Worm (Caenorhabditis elegans): ENCODE data around the gene ZK856.16.

ZK856.16 gene

ce11 chrV:10221317-10221716 lies 15.9 kb upstream of the ZK856.16 start, which contains the start of the genes fipr-5 and fipr-9:
Gene fipr-5 (minus strand): TSS chrV:10221417.
Gene fipr-9 (plus strand): TSS chrV:10221662.
- no peak for TF ChIP-seq egl-27 (tag; optimal IDR thresholded peaks at IDR 0.05)
- no peak for TF ChIP-seq lin-39 (tag; optimal IDR thresholded peaks at IDR 0.05)
- TF ChIP-seq nhr-6 (tag; optimal IDR thresholded peaks at IDR 0.05): no peak
- TF ChIP-seq ZK546.5 (tag; optimal IDR thresholded peaks at IDR 0.05): no peak
- TF ChIP-seq zag-1 (tag; optimal IDR thresholded peaks at IDR 0.05): no peak
- no peak for TF ChIP-seq dmd-4 (tag; optimal IDR thresholded peaks at IDR 0.05)
- TF ChIP-seq nhr-237 (tag; optimal IDR thresholded peaks at IDR 0.05): no peak
- no peak for TF ChIP-seq ztf-4 (tag; optimal IDR thresholded peaks at IDR 0.05)
- no peak for TF ChIP-seq nhr-10 (tag; optimal IDR thresholded peaks at IDR 0.05)

- TF ChIP-seq nhr-6 (tag; optimal IDR thresholded peaks at IDR 0.05) (no peak), zag-1 (tag; optimal IDR thresholded peaks at IDR 0.05) (no peak)
Measured at ce11 chrV:10220605-10221004, 15.2 kb upstream of the ZK856.16 start, which contains the start of gene C12D8.13. Gene C12D8.13 (minus strand): TSS chrV:10220705.

- TF ChIP-seq ZK546.5 (tag; optimal IDR thresholded peaks at IDR 0.05) (no peak), nhr-12 (tag; optimal IDR thresholded peaks at IDR 0.05) (no peak), skn-1 (tag; optimal IDR thresholded peaks at IDR 0.05) (no peak), lin-39 (tag; optimal IDR thresholded peaks at IDR 0.05) (no peak), crh-2 (tag; optimal IDR thresholded peaks at IDR 0.05) (no peak), gmeb-1 (tag; optimal IDR thresholded peaks at IDR 0.05) (no peak), nhr-23 (tag; optimal IDR thresholded peaks at IDR 0.05) (no peak), alr-1 (tag; optimal IDR thresholded peaks at IDR 0.05) (no peak), elt-3 (tag; optimal IDR thresholded peaks at IDR 0.05) (no peak), ama-1 (optimal IDR thresholded peaks at IDR 0.05) (no peak), unc-62 (GFP tag; optimal IDR thresholded peaks at IDR 0.05) (no peak), dmd-4 (tag; optimal IDR thresholded peaks at IDR 0.05) (no peak), egl-27 (tag; optimal IDR thresholded peaks at IDR 0.05) (no peak), zag-1 (tag; optimal IDR thresholded peaks at IDR 0.05) (no peak), ztf-1 (GFP tag; conservative IDR thresholded peaks at IDR 0.05) (no peak), nhr-25 (tag; optimal IDR thresholded peaks at IDR 0.05) (no peak), lin-13 (GFP tag; optimal IDR thresholded peaks at IDR 0.05) (no peak), Y55F3AM.14 (GFP tag; optimal IDR thresholded peaks at IDR 0.05) (no peak), mab-5 (tag; optimal IDR thresholded peaks at IDR 0.05) (no peak), peb-1 (tag; optimal IDR thresholded peaks at IDR 0.05) (no peak)
Measured at ce11 chrV:10216724-10217123, 11.3 kb upstream of the ZK856.16 start, which contains the start of gene ZK856.14. Gene ZK856.14 (plus strand): TSS chrV:10217024.

- TF ChIP-seq C34F6.9 (tag; optimal IDR thresholded peaks at IDR 0.05) (no peak), nhr-6 (tag; optimal IDR thresholded peaks at IDR 0.05) (no peak), elt-3 (tag; optimal IDR thresholded peaks at IDR 0.05) (no peak), lsy-2 (tag; optimal IDR thresholded peaks at IDR 0.05) (no peak), fos-1 (tag; optimal IDR thresholded peaks at IDR 0.05) (no peak), nhr-25 (tag; optimal IDR thresholded peaks at IDR 0.05) (no peak)
Measured at ce11 chrV:10212627-10213026, 7.2 kb upstream of the ZK856.16 start, which contains the start of gene hpo-40. Gene hpo-40 (plus strand): TSS chrV:10212927.

ce11 chrV:10212027-10212426 lies 6.6 kb upstream of the ZK856.16 start, which contains the start of gene zhit-3:
Gene zhit-3 (minus strand): TSS chrV:10212127.
- TF ChIP-seq ceh-82 (tag; optimal IDR thresholded peaks at IDR 0.05) (no peak), lin-11 (tag; optimal IDR thresholded peaks at IDR 0.05) (no peak), ztf-11 (tag; optimal IDR thresholded peaks at IDR 0.05) (no peak), unc-39 (tag; optimal IDR thresholded peaks at IDR 0.05) (no peak)

ce11 chrV:10210244-10210643 lies 4.9 kb upstream of the ZK856.16 start, which contains the start of gene tftc-3:
Gene tftc-3 (minus strand): TSS chrV:10210344.
- TF ChIP-seq peb-1 (tag; optimal IDR thresholded peaks at IDR 0.05): no peak
- TF ChIP-seq nhr-6 (tag; optimal IDR thresholded peaks at IDR 0.05): no peak
- TF ChIP-seq mbf-1 (tag; optimal IDR thresholded peaks at IDR 0.05): no peak

- no peak for TF ChIP-seq dmd-4 (tag; optimal IDR thresholded peaks at IDR 0.05)
- TF ChIP-seq ztf-11 (tag; optimal IDR thresholded peaks at IDR 0.05): no peak
- TF ChIP-seq R02D3.7 (tag; optimal IDR thresholded peaks at IDR 0.05): no peak
- TF ChIP-seq F13H6.1 (tag; optimal IDR thresholded peaks at IDR 0.05): no peak
- TF ChIP-seq nhr-11 (tag; optimal IDR thresholded peaks at IDR 0.05): no peak
- no peak for TF ChIP-seq lsy-2 (tag; optimal IDR thresholded peaks at IDR 0.05)
- TF ChIP-seq unc-55 (GFP tag; optimal IDR thresholded peaks at IDR 0.05): no peak
- TF ChIP-seq C34F6.9 (tag; optimal IDR thresholded peaks at IDR 0.05): no peak
- no peak for TF ChIP-seq nhr-23 (tag; optimal IDR thresholded peaks at IDR 0.05)
- TF ChIP-seq lin-39 (tag; optimal IDR thresholded peaks at IDR 0.05): no peak
- no peak for TF ChIP-seq crh-2 (tag; optimal IDR thresholded peaks at IDR 0.05)
- TF ChIP-seq sma-3 (GFP tag; optimal IDR thresholded peaks at IDR 0.05): no peak
- TF ChIP-seq peb-1 (tag; optimal IDR thresholded peaks at IDR 0.05): no peak
- no peak for TF ChIP-seq ama-1 (optimal IDR thresholded peaks at IDR 0.05)
- no peak for TF ChIP-seq blmp-1 (tag; optimal IDR thresholded peaks at IDR 0.05; ENCODE audit: insufficient read depth)
- TF ChIP-seq alr-1 (tag; optimal IDR thresholded peaks at IDR 0.05): no peak
Measured at ce11 chrV:10206502-10206901, 1.1 kb upstream of the ZK856.16 start, which contains the start of gene rpc-25. Gene rpc-25 (minus strand): TSS chrV:10206602.

Measured in whole organism, L2 larva.